Worm (Caenorhabditis elegans) whole organism, L3 larva: Measurements from ENCODE around the gene K09E4.1.

Experiments
- R02D3.7 ChIP-seq: fragments of 150-350 bp; optimal IDR thresholded peaks from 2 replicates; lab custom pipeline; 2014; ENCODE audit warnings: missing biosample characterization, missing genetic modification characterization
- ama-1 ChIP-seq: fragments of 150-350 bp; optimal IDR thresholded peaks from 2 replicates; lab custom pipeline; 2018
- elt-3 ChIP-seq, 3 experiments: fragments of 150-350 bp in 1 of 3; sonication (generic microtip) in 2 of 3; optimal IDR thresholded peaks; 2 replicates in 2 of 3; 4 replicates in 1 of 3; lab custom pipeline; 2014 to 2017; ENCODE audit warnings: missing biosample characterization in 3 of 3, missing genetic modification characterization in 3 of 3
- mdl-1 ChIP-seq: fragments of 150-350 bp; optimal IDR thresholded peaks from 2 replicates; lab custom pipeline; 2014; ENCODE audit warnings: missing biosample characterization, missing genetic modification characterization
- nhr-11 ChIP-seq: fragments of 150-350 bp; optimal IDR thresholded peaks from 2 replicates; lab custom pipeline; 2014; ENCODE audit warnings: missing biosample characterization, missing genetic modification characterization
- nhr-23 ChIP-seq: fragments of 150-350 bp; optimal IDR thresholded peaks from 2 replicates; lab custom pipeline; 2014; ENCODE audit warnings: missing biosample characterization, missing genetic modification reagents, missing genetic modification characterization
- nhr-25 ChIP-seq: sonication (generic microtip); optimal IDR thresholded peaks from 2 replicates; lab custom pipeline; 2017; ENCODE audit warnings: missing biosample characterization, missing genetic modification characterization
- nhr-43 ChIP-seq: sonication (generic microtip); optimal IDR thresholded peaks from 2 replicates; lab custom pipeline; 2016; ENCODE audit warnings: mild to moderate bottlenecking, missing genetic modification characterization, missing compliant biosample characterization; ENCODE audit not compliant: poor library complexity, severe bottlenecking
- nhr-77 ChIP-seq: fragments of 150-350 bp; optimal IDR thresholded peaks from 2 replicates; lab custom pipeline; 2014; ENCODE audit warnings: missing biosample characterization, missing genetic modification characterization

DNA sequence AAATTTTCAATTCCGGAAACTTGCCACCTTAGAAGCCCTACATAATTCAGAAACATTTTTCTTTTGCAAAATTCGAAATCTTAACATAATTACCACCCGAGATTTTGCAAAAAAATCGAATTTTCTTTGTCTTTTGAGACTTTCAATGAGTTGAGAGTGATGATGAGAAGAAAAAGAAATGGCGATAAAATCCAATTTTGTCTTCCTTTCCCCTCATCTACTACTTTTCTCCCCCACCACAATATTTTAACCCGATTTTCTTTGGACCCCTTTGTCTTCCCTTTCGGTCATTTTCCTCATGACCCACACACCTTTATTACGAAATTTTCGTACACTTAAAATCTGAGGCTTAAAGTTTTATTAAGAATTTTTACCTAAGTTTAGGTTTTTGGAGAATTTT is 39.3 kb upstream of the K09E4.1 start:
- no peak for TF ChIP-seq nhr-43
- TF ChIP-seq nhr-11 (tag; lab: Kevin White, UChicago): no peak
- no peak for TF ChIP-seq nhr-77 (tag; lab: Kevin White, UChicago)
- TF ChIP-seq nhr-25 (tag; lab: Kevin White, UChicago): no peak
- TF ChIP-seq mdl-1 (tag; lab: Kevin White, UChicago): no peak
- TF ChIP-seq ama-1 (lab: Kevin White, UChicago): no peak
- TF ChIP-seq R02D3.7: no peak
- no peak for TF ChIP-seq elt-3 (tag; optimal IDR thresholded peaks at IDR 0.05; lab: Kevin White, UChicago)
- no peak for TF ChIP-seq nhr-23
